Worm (Caenorhabditis elegans) whole organism, L4/young adult: ENCODE measurements around the gene fbxa-209.

Experiments
- dao-5 ChIP-seq: sonication (generic microtip); optimal IDR thresholded peaks from 2 replicates; lab custom pipeline; 2016; ENCODE audit warnings: missing genotype, missing genetic modification characterization, moderate library complexity, missing compliant biosample characterization
- him-1 ChIP-seq: sonication (generic microtip); optimal IDR thresholded peaks from 2 replicates; lab custom pipeline; 2016; ENCODE audit warnings: missing genotype, missing genetic modification reagents, missing genetic modification characterization, missing compliant biosample characterization

ce11 chrV:15401856-15402314, 25.0 kb downstream of the fbxa-209 start, which contains the start of gene fbxa-135:
- TF ChIP-seq dao-5 (tag; lab: Kevin White, UChicago) (no peak), him-1 (tag; lab: Kevin White, UChicago) (no peak)
